Worm (Caenorhabditis elegans) whole organism, early embryonic: ENCODE data around the gene msp-50.

Source experiments
- F13C5.2 ChIP-seq: sonication (generic microtip); optimal IDR thresholded peaks from 2 replicates; lab custom pipeline; 2017; ENCODE audit warnings: mild to moderate bottlenecking, missing genetic modification characterization, inconsistent platforms, missing compliant biosample characterization
- aly-1 ChIP-seq: sonication (generic microtip); optimal IDR thresholded peaks from 2 replicates; lab custom pipeline; 2016; ENCODE audit warnings: missing genetic modification characterization, missing compliant biosample characterization
- ama-1 ChIP-seq: fragments of 150-350 bp; optimal IDR thresholded peaks from 2 replicates; lab custom pipeline; 2014
- ceh-13 ChIP-seq: fragments of 200-800 bp; sonication (Bioruptor generic); optimal IDR thresholded peaks from 2 replicates; lab custom pipeline; 2018; ENCODE audit warnings: mild to moderate bottlenecking, missing genetic modification characterization, missing compliant biosample characterization
- flt-1 ChIP-seq: fragments of 200-800 bp; sonication (Bioruptor generic); IDR thresholded peaks from 2 replicates; pipeline ENCODE4 v1.3.6; 2022; ENCODE audit warnings: missing genetic modification characterization, missing compliant biosample characterization
- sea-1 ChIP-seq: fragments of 200-800 bp; sonication (Bioruptor generic); conservative IDR thresholded peaks from 2 replicates; pipeline ENCODE4 v1.3.6; 2022; ENCODE audit warnings: missing genetic modification characterization, missing compliant biosample characterization
- tbx-11 ChIP-seq: fragments of 200-800 bp; sonication (Bioruptor generic); IDR thresholded peaks from 2 replicates; pipeline ENCODE4 v1.3.6; 2022; ENCODE audit warnings: missing genetic modification characterization, missing compliant biosample characterization
- tbx-37 ChIP-seq: fragments of 200-800 bp; sonication (Bioruptor generic); conservative IDR thresholded peaks from 2 replicates; pipeline ENCODE4 v1.3.6; 2022; ENCODE audit warnings: missing genetic modification reagents, missing genetic modification characterization, missing compliant biosample characterization

DNA sequence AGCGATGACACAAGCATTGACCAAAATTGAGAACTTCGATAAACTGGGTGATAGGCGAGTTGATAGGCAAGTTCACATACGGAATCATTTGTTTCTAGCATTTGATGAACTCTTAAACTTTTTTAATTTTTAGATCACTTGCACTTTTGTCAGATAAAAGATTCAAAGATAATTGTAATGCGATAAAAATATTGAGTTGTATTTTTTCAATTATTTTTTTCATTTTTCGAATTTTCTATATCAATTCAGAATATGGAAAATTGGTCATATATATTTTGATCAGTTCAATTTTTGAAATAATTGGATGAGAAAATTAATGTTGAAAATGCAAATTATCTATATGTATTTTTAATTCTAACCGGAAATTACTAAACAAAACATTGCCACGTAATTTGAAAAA lies 32.9 kb upstream of the msp-50 start, which contains the start of gene srb-3:
- TF ChIP-seq aly-1 (tag; lab: Kevin White, UChicago) (no peak), ama-1 (no peak), tbx-11 (GFP tag; lab: Robert Waterston, UW) (no peak), ceh-13 (GFP tag; lab: Kevin White, UChicago) (no peak), F13C5.2 (tag; lab: Kevin White, UChicago) (no peak), sea-1 (GFP tag; lab: Robert Waterston, UW) (no peak), flt-1 (GFP tag; lab: Robert Waterston, UW) (no peak), tbx-37 (GFP tag; lab: Robert Waterston, UW) (no peak)
